Fruit fly (Drosophila melanogaster) whole organism, pupa: ENCODE data around the gene GC1.

Source experiments
- CG13204 ChIP-seq: fragments of 200-800 bp; sonication (Bioruptor generic); optimal IDR thresholded peaks from 2 replicates; lab custom pipeline; 2018; ENCODE audit warnings: missing biosample characterization, mild to moderate bottlenecking, missing genetic modification characterization, moderate library complexity
- CG14655 ChIP-seq: fragments of 200-800 bp; sonication (Bioruptor generic); optimal IDR thresholded peaks from 3 replicates; lab custom pipeline; 2017; ENCODE audit warnings: mild to moderate bottlenecking, missing biosample characterization, missing genetic modification reagents, missing genetic modification characterization
- CG4496 ChIP-seq: fragments of 200-800 bp; sonication (Bioruptor generic); IDR thresholded peaks from 3 replicates; pipeline ENCODE4 v1.3.6; 2022; ENCODE audit warnings: missing biosample characterization, missing genetic modification characterization
- CG9948 ChIP-seq: fragments of 200-800 bp; sonication (Bioruptor generic); optimal IDR thresholded peaks from 2 replicates; lab custom pipeline; 2018; ENCODE audit warnings: missing biosample characterization, mild to moderate bottlenecking, missing genetic modification characterization, moderate library complexity
- D1 ChIP-seq: fragments of 200-800 bp; sonication (Bioruptor generic); optimal IDR thresholded peaks from 2 replicates; lab custom pipeline; 2018; ENCODE audit warnings: missing biosample characterization, mild to moderate bottlenecking, missing genetic modification characterization, moderate library complexity
- EcR ChIP-seq: fragments of 200-800 bp; sonication (Bioruptor generic); optimal IDR thresholded peaks from 3 replicates; lab custom pipeline; 2019; ENCODE audit warnings: missing biosample characterization, missing genetic modification characterization, mild to moderate bottlenecking, moderate library complexity, missing genetic modification reagents
- Snoo ChIP-seq: fragments of 200-800 bp; sonication (Bioruptor generic); optimal IDR thresholded peaks from 3 replicates; lab custom pipeline; 2017; ENCODE audit warnings: missing biosample characterization, mild to moderate bottlenecking, missing genetic modification characterization, inconsistent platforms
- gl ChIP-seq: fragments of 200-800 bp; sonication (Bioruptor generic); optimal IDR thresholded peaks from 2 replicates; lab custom pipeline; 2018; ENCODE audit warnings: missing biosample characterization, mild to moderate bottlenecking, missing genetic modification characterization
- rn ChIP-seq: fragments of 200-800 bp; sonication (Bioruptor generic); IDR thresholded peaks from 2 replicates; pipeline ENCODE4 v1.3.6; 2022; ENCODE audit warnings: missing biosample characterization, missing genetic modification characterization

- TF ChIP-seq CG14655 (GFP tag; lab: Kevin White, UChicago) (no peak), EcR (GFP tag; lab: Kevin White, UChicago) (no peak), D1 (no peak), rn (GFP tag; lab: Robert Waterston, UW) (no peak), CG4496 (GFP tag; lab: Robert Waterston, UW) (no peak), gl (tag; lab: Kevin White, UChicago) (no peak), CG13204 (GFP tag; lab: Kevin White, UChicago) (no peak), CG9948 (tag; lab: Kevin White, UChicago) (no peak), Snoo (tag; lab: Kevin White, UChicago) (no peak)
Measured at dm6 chr3R:11971394-11971793, 3.9 kb downstream of the GC1 start, which contains the start of gene GC2.
